Worm (Caenorhabditis elegans): ENCODE data around the gene nep-1.

DNA sequence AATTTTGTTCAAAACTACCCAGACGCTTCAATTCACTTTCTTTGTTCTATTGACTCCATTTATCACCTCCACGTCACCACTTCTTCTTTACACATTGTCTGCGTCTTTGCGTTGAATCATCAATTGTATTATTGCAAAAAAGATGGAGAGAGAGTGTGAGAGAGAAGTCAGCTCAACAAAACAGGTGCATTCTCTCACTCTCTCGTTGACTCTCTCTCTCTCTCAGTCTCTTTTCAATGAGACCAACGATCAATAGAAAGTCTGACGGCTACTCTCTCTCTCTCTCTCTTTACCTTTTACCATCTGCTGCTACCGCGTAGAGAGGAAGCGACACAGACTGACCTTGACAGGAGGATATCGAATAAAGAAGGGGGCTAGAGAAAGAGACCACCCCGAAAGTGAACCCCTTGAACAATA lies 21.2 kb downstream of the nep-1 start:
- TF ChIP-seq lin-13 (GFP tag; optimal IDR thresholded peaks at IDR 0.05) (peak; percentile 84), fos-1 (tag; optimal IDR thresholded peaks at IDR 0.05) (peak; percentile 97), lin-39 (tag; optimal IDR thresholded peaks at IDR 0.05) (peak; percentile 51), elt-1 (tag; optimal IDR thresholded peaks at IDR 0.05) (no peak), ceh-82 (tag; optimal IDR thresholded peaks at IDR 0.05) (no peak), lin-11 (tag; optimal IDR thresholded peaks at IDR 0.05) (no peak), skn-1 (tag; optimal IDR thresholded peaks at IDR 0.05) (no peak), alr-1 (tag; optimal IDR thresholded peaks at IDR 0.05) (no peak), mbf-1 (tag; optimal IDR thresholded peaks at IDR 0.05) (no peak), lsy-2 (tag; optimal IDR thresholded peaks at IDR 0.05) (peak; percentile 46 to 69), snpc-4 (tag; optimal IDR thresholded peaks at IDR 0.05) (peak; percentile 14), unc-62 (GFP tag; optimal IDR thresholded peaks at IDR 0.05) (no peak), unc-55 (GFP tag; optimal IDR thresholded peaks at IDR 0.05) (peak; percentile 88), aly-2 (tag; optimal IDR thresholded peaks at IDR 0.05) (no peak)
